Worm (Caenorhabditis elegans) whole organism, young adult: Measurements from ENCODE around the gene madf-9.

Source experiments
- B0261.1 ChIP-seq: sonication (generic microtip); optimal IDR thresholded peaks from 2 replicates; lab custom pipeline; 2016; ENCODE audit warnings: mild to moderate bottlenecking, missing genetic modification characterization, moderate library complexity, missing compliant biosample characterization
- B0336.3 ChIP-seq: fragments of 200-800 bp; sonication (Bioruptor generic); IDR thresholded peaks from 2 replicates; pipeline ENCODE4 v1.3.6; 2022; ENCODE audit warnings: missing genetic modification characterization, missing compliant biosample characterization
- C17E4.6 ChIP-seq: fragments of 200-800 bp; sonication (Bioruptor generic); IDR thresholded peaks from 2 replicates; pipeline ENCODE4 v1.3.6; 2022; ENCODE audit warnings: missing genetic modification reagents, missing genetic modification characterization, missing compliant biosample characterization
- F22D6.2 ChIP-seq: sonication (generic microtip); optimal IDR thresholded peaks from 2 replicates; lab custom pipeline; 2016; ENCODE audit warnings: mild to moderate bottlenecking, missing genetic modification characterization, missing compliant biosample characterization
- F52B5.7 ChIP-seq: sonication (generic microtip); optimal IDR thresholded peaks from 2 replicates; lab custom pipeline; 2016; ENCODE audit warnings: mild to moderate bottlenecking, missing genetic modification characterization, missing compliant biosample characterization
- F57C9.4 ChIP-seq: sonication (generic microtip); optimal IDR thresholded peaks from 2 replicates; lab custom pipeline; 2017; ENCODE audit warnings: mild to moderate bottlenecking, missing genetic modification characterization, missing compliant biosample characterization
- T07F8.4 ChIP-seq: sonication (generic microtip); optimal IDR thresholded peaks from 2 replicates; lab custom pipeline; 2016; ENCODE audit warnings: mild to moderate bottlenecking, missing genetic modification characterization, moderate library complexity, missing compliant biosample characterization
- T26A5.8 ChIP-seq: sonication (generic microtip); optimal IDR thresholded peaks from 2 replicates; lab custom pipeline; 2016; ENCODE audit warnings: missing genetic modification characterization, missing compliant biosample characterization
- Y53F4B.3 ChIP-seq: fragments of 200-800 bp; sonication (Bioruptor generic); IDR thresholded peaks from 2 replicates; pipeline ENCODE4 v1.3.6; 2022; ENCODE audit warnings: missing genetic modification reagents, missing genetic modification characterization, missing compliant biosample characterization
- Y56A3A.18 ChIP-seq: fragments of 200-800 bp; sonication (Bioruptor generic); IDR thresholded peaks from 2 replicates; pipeline ENCODE4 v1.3.6; 2022; ENCODE audit warnings: missing genetic modification reagents, missing genetic modification characterization, missing compliant biosample characterization
- Y67H2A.10 ChIP-seq: fragments of 200-800 bp; sonication (Bioruptor generic); conservative IDR thresholded peaks from 2 replicates; pipeline ENCODE4 v1.3.6; 2022; ENCODE audit warnings: missing genetic modification reagents, missing genetic modification characterization, missing compliant biosample characterization
- Y79H2A.3 ChIP-seq: fragments of 200-800 bp; sonication (Bioruptor generic); conservative IDR thresholded peaks from 2 replicates; pipeline ENCODE4 v1.3.6; 2022; ENCODE audit warnings: missing genetic modification reagents, missing genetic modification characterization, missing compliant biosample characterization
- ZK185.1 ChIP-seq: sonication (generic microtip); optimal IDR thresholded peaks from 2 replicates; lab custom pipeline; 2016; ENCODE audit warnings: mild to moderate bottlenecking, missing genetic modification characterization, missing compliant biosample characterization; ENCODE audit not compliant: poor library complexity, severe bottlenecking
- ama-1 ChIP-seq, 3 experiments: fragments of 150-350 bp in 1 of 3; sonication (generic microtip) in 2 of 3; optimal IDR thresholded peaks; 2 replicates each; lab custom pipeline; 2014 to 2018; ENCODE audit warnings: missing biosample characterization in 2 of 3, missing genetic modification characterization in 2 of 3, missing genetic modification reagents in 2 of 3
- aptf-2 ChIP-seq: fragments of 200-800 bp; sonication (Bioruptor generic); conservative IDR thresholded peaks from 2 replicates; pipeline ENCODE4 v1.3.6; 2022; ENCODE audit warnings: missing genetic modification reagents, missing genetic modification characterization, missing compliant biosample characterization
- atf-7 ChIP-seq: sonication (generic microtip); optimal IDR thresholded peaks from 2 replicates; lab custom pipeline; 2017; ENCODE audit warnings: mild to moderate bottlenecking, missing genetic modification characterization, missing compliant biosample characterization
- bed-2 ChIP-seq: fragments of 200-800 bp; sonication (Bioruptor generic); IDR thresholded peaks from 2 replicates; pipeline ENCODE4 v1.3.6; 2022; ENCODE audit warnings: missing genetic modification reagents, missing genetic modification characterization, missing compliant biosample characterization
- ceh-100 ChIP-seq: fragments of 200-800 bp; sonication (Bioruptor generic); IDR thresholded peaks from 2 replicates; pipeline ENCODE4 v1.3.6; 2022; ENCODE audit warnings: missing genetic modification reagents, missing genetic modification characterization, missing compliant biosample characterization
- ceh-79 ChIP-seq: sonication (generic microtip); optimal IDR thresholded peaks from 2 replicates; lab custom pipeline; 2017; ENCODE audit warnings: mild to moderate bottlenecking, missing genetic modification characterization, missing compliant biosample characterization
- dox-1 ChIP-seq: fragments of 200-800 bp; sonication (Bioruptor generic); IDR thresholded peaks from 2 replicates; pipeline ENCODE4 v1.3.6; 2022; ENCODE audit warnings: missing genetic modification reagents, missing genetic modification characterization, missing compliant biosample characterization
- dpl-1 ChIP-seq: fragments of 150-350 bp; optimal IDR thresholded peaks from 2 replicates; lab custom pipeline; 2014; ENCODE audit warnings: missing biosample characterization, missing genetic modification reagents, missing genetic modification characterization
- efl-1 ChIP-seq: fragments of 150-350 bp; optimal IDR thresholded peaks from 2 replicates; lab custom pipeline; 2014; ENCODE audit warnings: missing biosample characterization, missing genetic modification reagents, missing genetic modification characterization
- egrh-3 ChIP-seq: fragments of 200-800 bp; sonication (Bioruptor generic); IDR thresholded peaks from 2 replicates; pipeline ENCODE4 v1.3.6; 2022; ENCODE audit warnings: missing genetic modification reagents, missing genetic modification characterization, missing compliant biosample characterization
- ets-4 ChIP-seq: fragments of 200-800 bp; sonication (Bioruptor generic); optimal IDR thresholded peaks from 2 replicates; lab custom pipeline; 2018; ENCODE audit warnings: mild to moderate bottlenecking, missing genetic modification characterization, missing compliant biosample characterization
- him-1 ChIP-seq: sonication (generic microtip); optimal IDR thresholded peaks from 2 replicates; lab custom pipeline; 2016; ENCODE audit warnings: missing genotype, missing genetic modification reagents, missing genetic modification characterization, missing compliant biosample characterization
- hsf-1 ChIP-seq: fragments of 200-800 bp; sonication (Bioruptor generic); IDR thresholded peaks from 2 replicates; pipeline ENCODE4 v1.3.6; 2022; ENCODE audit warnings: missing genetic modification reagents, missing genetic modification characterization, missing compliant biosample characterization
- lin-26 ChIP-seq: fragments of 200-800 bp; sonication (Bioruptor generic); IDR thresholded peaks from 2 replicates; pipeline ENCODE4 v1.3.6; 2022; ENCODE audit warnings: missing genetic modification reagents, missing genetic modification characterization, missing compliant biosample characterization
- lin-35 ChIP-seq, 3 experiments: fragments of 150-350 bp in 2 of 3; sonication (generic microtip) in 1 of 3; optimal IDR thresholded peaks; 2 replicates each; lab custom pipeline; 2014 to 2018; ENCODE audit warnings: missing biosample characterization in 3 of 3, missing genetic modification characterization in 3 of 3, missing genetic modification reagents in 3 of 3
- lin-40 ChIP-seq: sonication (generic microtip); optimal IDR thresholded peaks from 2 replicates; lab custom pipeline; 2016; ENCODE audit warnings: missing genetic modification characterization, mild to moderate bottlenecking, missing compliant biosample characterization, missing genotype, missing genetic modification reagents
- lin-54 ChIP-seq: fragments of 200-800 bp; sonication (Bioruptor generic); optimal IDR thresholded peaks from 2 replicates; lab custom pipeline; 2018; ENCODE audit warnings: mild to moderate bottlenecking, missing genetic modification characterization, missing compliant biosample characterization
- lsl-1 ChIP-seq: fragments of 200-800 bp; sonication (Bioruptor generic); optimal IDR thresholded peaks from 2 replicates; lab custom pipeline; 2018; ENCODE audit warnings: mild to moderate bottlenecking, missing genetic modification characterization, moderate library complexity, missing compliant biosample characterization
- madf-6 ChIP-seq: fragments of 200-800 bp; sonication (Bioruptor generic); IDR thresholded peaks from 2 replicates; pipeline ENCODE4 v1.3.6; 2022; ENCODE audit warnings: missing genetic modification reagents, missing genetic modification characterization, missing compliant biosample characterization
- mcd-1 ChIP-seq: fragments of 200-800 bp; sonication (Bioruptor generic); IDR thresholded peaks from 2 replicates; pipeline ENCODE4 v1.3.6; 2022; ENCODE audit warnings: missing genetic modification reagents, missing genetic modification characterization, missing compliant biosample characterization
- mel-28 ChIP-seq: sonication (generic microtip); optimal IDR thresholded peaks from 2 replicates; lab custom pipeline; 2016; ENCODE audit warnings: borderline replicate concordance, mild to moderate bottlenecking, missing genetic modification characterization, missing compliant biosample characterization
- mxl-1 ChIP-seq: sonication (generic microtip); optimal IDR thresholded peaks from 2 replicates; lab custom pipeline; 2016; ENCODE audit warnings: missing genetic modification characterization, missing compliant biosample characterization
- nfya-2 ChIP-seq: fragments of 200-800 bp; sonication (Bioruptor generic); IDR thresholded peaks from 2 replicates; pipeline ENCODE4 v1.3.6; 2022; ENCODE audit warnings: missing genetic modification reagents, missing genetic modification characterization, missing compliant biosample characterization
- nfyb-1 ChIP-seq: fragments of 200-800 bp; sonication (Bioruptor generic); IDR thresholded peaks from 2 replicates; pipeline ENCODE4 v1.3.6; 2022; ENCODE audit warnings: missing genetic modification reagents, missing genetic modification characterization, missing compliant biosample characterization
- nhr-80 ChIP-seq: sonication (generic microtip); optimal IDR thresholded peaks from 2 replicates; lab custom pipeline; 2016; ENCODE audit warnings: missing genetic modification characterization, missing compliant biosample characterization
- nhr-90 ChIP-seq: sonication (generic microtip); optimal IDR thresholded peaks from 2 replicates; lab custom pipeline; 2016; ENCODE audit warnings: missing genotype, mild to moderate bottlenecking, missing genetic modification characterization, missing compliant biosample characterization
- rpc-1 ChIP-seq, 2 experiments: fragments of 150-350 bp in 1 of 2; sonication (generic microtip) in 1 of 2; optimal IDR thresholded peaks; 2 replicates each; lab custom pipeline; 2014 to 2018; ENCODE audit warnings: missing biosample characterization in 1 of 2, missing genetic modification characterization in 1 of 2, missing genetic modification reagents in 1 of 2, missing genotype in 1 of 2
- sdz-38 ChIP-seq: sonication (generic microtip); optimal IDR thresholded peaks from 2 replicates; lab custom pipeline; 2016; ENCODE audit warnings: missing genotype, missing genetic modification characterization, missing compliant biosample characterization
- sea-2 ChIP-seq: fragments of 200-800 bp; sonication (Bioruptor generic); IDR thresholded peaks from 2 replicates; pipeline ENCODE4 v1.3.6; 2022; ENCODE audit warnings: missing genetic modification characterization, missing compliant biosample characterization
- snpc-1.3 ChIP-seq: sonication (generic microtip); optimal IDR thresholded peaks from 2 replicates; lab custom pipeline; 2017; ENCODE audit warnings: missing genetic modification characterization, mild to moderate bottlenecking, missing compliant biosample characterization, antibody characterized with exemption, moderate library complexity, missing genotype, missing genetic modification reagents; ENCODE audit not compliant: insufficient read depth
- tbp1 ChIP-seq: fragments of 200-800 bp; sonication (Bioruptor generic); optimal IDR thresholded peaks from 2 replicates; lab custom pipeline; 2018; ENCODE audit warnings: mild to moderate bottlenecking, missing genetic modification characterization, missing compliant biosample characterization
- zfh-2 ChIP-seq: fragments of 200-800 bp; sonication (Bioruptor generic); conservative IDR thresholded peaks from 2 replicates; pipeline ENCODE4 v1.3.6; 2022; ENCODE audit warnings: missing genetic modification reagents, missing genetic modification characterization, missing compliant biosample characterization
- zim-3 ChIP-seq: sonication (generic microtip); optimal IDR thresholded peaks from 2 replicates; lab custom pipeline; 2017; ENCODE audit warnings: mild to moderate bottlenecking, missing genetic modification characterization, moderate library complexity, missing compliant biosample characterization
- ztf-18 ChIP-seq: sonication (generic microtip); optimal IDR thresholded peaks from 2 replicates; lab custom pipeline; 2016; ENCODE audit warnings: missing genotype, mild to moderate bottlenecking, missing genetic modification characterization, missing compliant biosample characterization
- ztf-22 ChIP-seq: fragments of 200-800 bp; sonication (Bioruptor generic); optimal IDR thresholded peaks from 2 replicates; lab custom pipeline; 2018; ENCODE audit warnings: mild to moderate bottlenecking, missing genetic modification characterization, moderate library complexity, missing compliant biosample characterization

The madf-9 gene

ce11 chrIV:3613022-3613605 lies 23.8 kb upstream of the madf-9 start, which contains the start of gene ltah-1.2:
ltah-1.2 (minus strand) TSS chrIV:3613072.
- no peak for TF ChIP-seq sea-2
- no peak for TF ChIP-seq efl-1 (GFP tag; lab: Kevin White, UChicago)
- no peak for TF ChIP-seq T26A5.8 (tag; lab: Kevin White, UChicago)
- peak; percentile 67; the same call in 1 of the 2 replicates for TF ChIP-seq dox-1
- no peak for TF ChIP-seq nfya-2 (GFP tag; lab: Robert Waterston, UW)
- TF ChIP-seq egrh-3 = no peak
- no peak for TF ChIP-seq F57C9.4 (tag; lab: Kevin White, UChicago)
- TF ChIP-seq rpc-1 (optimal IDR thresholded peaks at IDR 0.05; lab: Kevin White, UChicago) = no peak
- TF ChIP-seq rpc-1 (tag; optimal IDR thresholded peaks at IDR 0.05; lab: Kevin White, UChicago) = no peak
- no peak for TF ChIP-seq lin-35 (GFP tag; optimal IDR thresholded peaks at IDR 0.05; lab: Kevin White, UChicago)
- peak; percentile 88 for TF ChIP-seq ets-4 (GFP tag; lab: Kevin White, UChicago)
- no peak for TF ChIP-seq lsl-1 (GFP tag; lab: Kevin White, UChicago)
- TF ChIP-seq aptf-2 (GFP tag; lab: Robert Waterston, UW) = no peak
- no peak for TF ChIP-seq mel-28
- no peak for TF ChIP-seq ztf-18 (tag; lab: Kevin White, UChicago)
- no peak for TF ChIP-seq lin-40 (tag; lab: Kevin White, UChicago)
- TF ChIP-seq tbp1 (GFP tag; lab: Kevin White, UChicago) = peak; percentile 5
- no peak for TF ChIP-seq lin-26 (GFP tag; lab: Robert Waterston, UW)
- TF ChIP-seq C17E4.6 (GFP tag; lab: Robert Waterston, UW) = no peak
- no peak for TF ChIP-seq B0261.1 (tag; lab: Kevin White, UChicago)
- TF ChIP-seq zim-3 (tag; lab: Kevin White, UChicago) = no peak
- peak; percentile 53; the same call in 1 of the 2 replicates for TF ChIP-seq nfyb-1 (GFP tag; lab: Robert Waterston, UW)
- peak; percentile 76 for TF ChIP-seq B0336.3 (GFP tag; lab: Robert Waterston, UW)
- peak; percentile 81 for TF ChIP-seq ztf-22 (GFP tag; lab: Kevin White, UChicago)
- no peak for TF ChIP-seq ceh-100 (GFP tag; lab: Robert Waterston, UW)
- TF ChIP-seq nhr-90 (tag; lab: Kevin White, UChicago) = no peak
- peak; percentile 45; the same call in 1 of the 2 replicates for TF ChIP-seq mcd-1 (GFP tag; lab: Robert Waterston, UW)
- TF ChIP-seq F22D6.2 (tag; lab: Kevin White, UChicago) = no peak
- TF ChIP-seq zfh-2 = peak; percentile 49; the same call in 1 of the 2 replicates
- TF ChIP-seq madf-6 = no peak
- TF ChIP-seq snpc-1.3 = no peak
- peak; percentile 9 for TF ChIP-seq lin-54 (GFP tag; lab: Kevin White, UChicago)
- no peak for TF ChIP-seq dpl-1 (GFP tag; lab: Kevin White, UChicago)
- TF ChIP-seq him-1 (tag; lab: Kevin White, UChicago) = no peak
- no peak for TF ChIP-seq Y56A3A.18 (GFP tag; lab: Robert Waterston, UW)
- TF ChIP-seq ama-1 (optimal IDR thresholded peaks at IDR 0.05; lab: Kevin White, UChicago) = no peak
- TF ChIP-seq ama-1 (GFP tag; optimal IDR thresholded peaks at IDR 0.05; lab: Kevin White, UChicago) = no peak
- TF ChIP-seq sdz-38 (tag; lab: Kevin White, UChicago) = no peak
- peak; percentile 81 for TF ChIP-seq atf-7 (tag; lab: Kevin White, UChicago)
- no peak for TF ChIP-seq Y53F4B.3 (GFP tag; lab: Robert Waterston, UW)
- TF ChIP-seq ceh-79 = no peak
- no peak for TF ChIP-seq bed-2 (GFP tag; lab: Robert Waterston, UW)
- no peak for TF ChIP-seq mxl-1
- no peak for TF ChIP-seq Y79H2A.3 (GFP tag; lab: Robert Waterston, UW)
- no peak for TF ChIP-seq F52B5.7 (tag; lab: Kevin White, UChicago)
- no peak for TF ChIP-seq hsf-1
- TF ChIP-seq nhr-80 (tag; lab: Kevin White, UChicago) = peak; percentile 92
- TF ChIP-seq ZK185.1 (tag; lab: Kevin White, UChicago) = no peak
- TF ChIP-seq T07F8.4 (tag; lab: Kevin White, UChicago) = no peak
- TF ChIP-seq Y67H2A.10 (GFP tag; lab: Robert Waterston, UW) = no peak
